Worm (Caenorhabditis elegans) whole organism, young adult: ENCODE results near the gene F22B8.3.

Experiments
- D2030.7 ChIP-seq: fragments of 200-800 bp; sonication (Bioruptor generic); IDR thresholded peaks from 2 replicates; pipeline ENCODE4 v1.3.6; 2022; ENCODE audit warnings: missing genetic modification reagents, missing genetic modification characterization, missing compliant biosample characterization
- F23B12.7 ChIP-seq: sonication (generic microtip); optimal IDR thresholded peaks from 2 replicates; lab custom pipeline; 2017; ENCODE audit warnings: missing genetic modification characterization, mild to moderate bottlenecking, missing compliant biosample characterization, antibody characterized with exemption, moderate library complexity; ENCODE audit not compliant: insufficient read depth
- F39B2.1 ChIP-seq: fragments of 200-800 bp; sonication (Bioruptor generic); IDR thresholded peaks from 2 replicates; pipeline ENCODE4 v1.3.6; 2022; ENCODE audit warnings: missing genetic modification reagents, missing genetic modification characterization, missing compliant biosample characterization
- F49E8.2 ChIP-seq: sonication (generic microtip); optimal IDR thresholded peaks from 3 replicates; lab custom pipeline; 2017; ENCODE audit warnings: missing genetic modification characterization, mild to moderate bottlenecking, missing compliant biosample characterization, antibody characterized with exemption, moderate library complexity; ENCODE audit not compliant: insufficient read depth
- T26A5.8 ChIP-seq: sonication (generic microtip); optimal IDR thresholded peaks from 2 replicates; lab custom pipeline; 2016; ENCODE audit warnings: missing genetic modification characterization, missing compliant biosample characterization
- Y53G8AR.9 ChIP-seq: fragments of 200-800 bp; sonication (Bioruptor generic); conservative IDR thresholded peaks from 2 replicates; pipeline ENCODE4 v1.3.6; 2022; ENCODE audit warnings: missing genetic modification reagents, missing genetic modification characterization, missing compliant biosample characterization
- Y56A3A.18 ChIP-seq: fragments of 200-800 bp; sonication (Bioruptor generic); IDR thresholded peaks from 2 replicates; pipeline ENCODE4 v1.3.6; 2022; ENCODE audit warnings: missing genetic modification reagents, missing genetic modification characterization, missing compliant biosample characterization
- Y79H2A.3 ChIP-seq: fragments of 200-800 bp; sonication (Bioruptor generic); conservative IDR thresholded peaks from 2 replicates; pipeline ENCODE4 v1.3.6; 2022; ENCODE audit warnings: missing genetic modification reagents, missing genetic modification characterization, missing compliant biosample characterization
- Y95B8A.8 ChIP-seq: fragments of 200-800 bp; sonication (Bioruptor generic); IDR thresholded peaks from 2 replicates; pipeline ENCODE4 v1.3.6; 2022; ENCODE audit warnings: missing genetic modification reagents, missing genetic modification characterization, missing compliant biosample characterization
- aptf-3 ChIP-seq: fragments of 200-800 bp; sonication (Bioruptor generic); IDR thresholded peaks from 2 replicates; pipeline ENCODE4 v1.3.6; 2022; ENCODE audit warnings: missing genetic modification characterization, missing compliant biosample characterization
- atf-7 ChIP-seq: sonication (generic microtip); optimal IDR thresholded peaks from 2 replicates; lab custom pipeline; 2017; ENCODE audit warnings: mild to moderate bottlenecking, missing genetic modification characterization, missing compliant biosample characterization
- cebp-1 ChIP-seq, 2 experiments: fragments of 200-800 bp in 1 of 2; sonication (Bioruptor generic) in 1 of 2; sonication (generic microtip) in 1 of 2; IDR thresholded peaks in 1 of 2; optimal IDR thresholded peaks in 1 of 2; 2 replicates each; pipeline versions ENCODE4 v1.3.6 to Lab custom; 2017 to 2022; ENCODE audit warnings: missing compliant biosample characterization in 2 of 2, missing genetic modification characterization in 2 of 2, mild to moderate bottlenecking in 1 of 2, missing genetic modification reagents in 1 of 2, moderate library complexity in 1 of 2
- cebp-2 ChIP-seq: fragments of 200-800 bp; sonication (Bioruptor generic); IDR thresholded peaks from 2 replicates; pipeline ENCODE4 v1.3.6; 2022; ENCODE audit warnings: missing genetic modification characterization, missing compliant biosample characterization
- chd-7 ChIP-seq: sonication (generic microtip); optimal IDR thresholded peaks from 2 replicates; lab custom pipeline; 2016; ENCODE audit warnings: mild to moderate bottlenecking, missing genetic modification characterization, moderate library complexity, missing compliant biosample characterization
- dpl-1 ChIP-seq: fragments of 150-350 bp; optimal IDR thresholded peaks from 2 replicates; lab custom pipeline; 2014; ENCODE audit warnings: missing biosample characterization, missing genetic modification reagents, missing genetic modification characterization
- egl-44 ChIP-seq: fragments of 200-800 bp; sonication (Bioruptor generic); IDR thresholded peaks from 2 replicates; pipeline ENCODE4 v1.3.6; 2022; ENCODE audit warnings: missing genetic modification reagents, missing genetic modification characterization, missing compliant biosample characterization
- fkh-3 ChIP-seq: sonication (generic microtip); optimal IDR thresholded peaks from 2 replicates; lab custom pipeline; 2016; ENCODE audit warnings: mild to moderate bottlenecking, missing genetic modification characterization, missing compliant biosample characterization
- hlh-12 ChIP-seq: sonication (generic microtip); optimal IDR thresholded peaks from 2 replicates; lab custom pipeline; 2016; ENCODE audit warnings: missing genetic modification characterization, missing compliant biosample characterization
- hlh-26 ChIP-seq: fragments of 200-800 bp; sonication (Bioruptor generic); conservative IDR thresholded peaks from 2 replicates; pipeline ENCODE4 v1.3.6; 2022; ENCODE audit warnings: missing genetic modification reagents, missing genetic modification characterization, missing compliant biosample characterization
- hmg-20 ChIP-seq: fragments of 200-800 bp; sonication (Bioruptor generic); IDR thresholded peaks from 2 replicates; pipeline ENCODE4 v1.3.6; 2022; ENCODE audit warnings: missing genetic modification reagents, missing genetic modification characterization, missing compliant biosample characterization
- lag-1 ChIP-seq: fragments of 200-800 bp; sonication (Bioruptor generic); IDR thresholded peaks from 2 replicates; pipeline ENCODE4 v1.3.6; 2022; ENCODE audit warnings: missing genetic modification reagents, missing genetic modification characterization, missing compliant biosample characterization
- lin-35 ChIP-seq, 3 experiments: fragments of 150-350 bp in 2 of 3; sonication (generic microtip) in 1 of 3; optimal IDR thresholded peaks; 2 replicates each; lab custom pipeline; 2014 to 2018; ENCODE audit warnings: missing biosample characterization in 3 of 3, missing genetic modification characterization in 3 of 3, missing genetic modification reagents in 3 of 3
- lin-40 ChIP-seq: sonication (generic microtip); optimal IDR thresholded peaks from 2 replicates; lab custom pipeline; 2016; ENCODE audit warnings: missing genetic modification characterization, mild to moderate bottlenecking, missing compliant biosample characterization, missing genotype, missing genetic modification reagents
- madf-10 ChIP-seq: sonication (generic microtip); optimal IDR thresholded peaks from 2 replicates; lab custom pipeline; 2016; ENCODE audit warnings: mild to moderate bottlenecking, missing genetic modification characterization, missing compliant biosample characterization
- madf-8 ChIP-seq: fragments of 200-800 bp; sonication (Bioruptor generic); conservative IDR thresholded peaks from 2 replicates; pipeline ENCODE4 v1.3.6; 2022; ENCODE audit warnings: missing genetic modification reagents, missing genetic modification characterization, missing compliant biosample characterization
- nfyb-1 ChIP-seq: fragments of 200-800 bp; sonication (Bioruptor generic); IDR thresholded peaks from 2 replicates; pipeline ENCODE4 v1.3.6; 2022; ENCODE audit warnings: missing genetic modification reagents, missing genetic modification characterization, missing compliant biosample characterization
- nhr-80 ChIP-seq: sonication (generic microtip); optimal IDR thresholded peaks from 2 replicates; lab custom pipeline; 2016; ENCODE audit warnings: missing genetic modification characterization, missing compliant biosample characterization
- nhr-90 ChIP-seq: sonication (generic microtip); optimal IDR thresholded peaks from 2 replicates; lab custom pipeline; 2016; ENCODE audit warnings: missing genotype, mild to moderate bottlenecking, missing genetic modification characterization, missing compliant biosample characterization
- sea-2 ChIP-seq: fragments of 200-800 bp; sonication (Bioruptor generic); IDR thresholded peaks from 2 replicates; pipeline ENCODE4 v1.3.6; 2022; ENCODE audit warnings: missing genetic modification characterization, missing compliant biosample characterization
- snpc-1.3 ChIP-seq: sonication (generic microtip); optimal IDR thresholded peaks from 2 replicates; lab custom pipeline; 2017; ENCODE audit warnings: missing genetic modification characterization, mild to moderate bottlenecking, missing compliant biosample characterization, antibody characterized with exemption, moderate library complexity, missing genotype, missing genetic modification reagents; ENCODE audit not compliant: insufficient read depth
- snpc-3.4 ChIP-seq: sonication (generic microtip); optimal IDR thresholded peaks from 2 replicates; lab custom pipeline; 2017; ENCODE audit warnings: missing genetic modification characterization, mild to moderate bottlenecking, missing compliant biosample characterization, antibody characterized with exemption, moderate library complexity, missing genotype, missing genetic modification reagents
- tbx-9 ChIP-seq: sonication (generic microtip); optimal IDR thresholded peaks from 2 replicates; lab custom pipeline; 2016; ENCODE audit warnings: borderline replicate concordance, missing genetic modification characterization, inconsistent platforms, missing compliant biosample characterization
- unc-62 ChIP-seq: fragments of 150-350 bp; optimal IDR thresholded peaks from 2 replicates; lab custom pipeline; 2014; ENCODE audit warnings: missing biosample characterization, missing genetic modification reagents, missing genetic modification characterization
- zim-3 ChIP-seq: sonication (generic microtip); optimal IDR thresholded peaks from 2 replicates; lab custom pipeline; 2017; ENCODE audit warnings: mild to moderate bottlenecking, missing genetic modification characterization, moderate library complexity, missing compliant biosample characterization
- ztf-25 ChIP-seq: fragments of 200-800 bp; sonication (Bioruptor generic); IDR thresholded peaks from 2 replicates; pipeline ENCODE4 v1.3.6; 2022; ENCODE audit warnings: missing genetic modification reagents, missing genetic modification characterization, missing compliant biosample characterization
- ztf-28 ChIP-seq: fragments of 200-800 bp; sonication (Bioruptor generic); IDR thresholded peaks from 2 replicates; pipeline ENCODE4 v1.3.6; 2022; ENCODE audit warnings: missing genetic modification reagents, missing genetic modification characterization, missing compliant biosample characterization

F22B8.3 gene

DNA sequence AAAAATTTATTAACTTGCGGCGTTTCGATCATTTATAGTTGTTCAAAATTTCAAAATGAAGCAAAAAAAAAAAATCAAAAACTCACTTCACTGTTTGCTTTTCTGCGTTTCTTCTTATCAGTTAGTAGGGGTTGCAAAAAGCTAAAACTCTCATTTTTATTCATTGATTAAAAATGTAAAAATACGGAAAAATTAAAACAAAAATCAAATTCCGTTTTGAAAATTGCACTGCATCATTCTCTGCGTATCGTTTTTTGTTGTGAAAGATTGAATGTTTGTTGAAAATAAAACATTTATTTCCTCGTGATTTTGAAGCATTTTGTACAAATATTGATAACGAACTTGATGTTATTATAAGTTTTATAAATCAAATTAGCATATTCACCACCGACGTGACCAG lies 38.3 kb downstream of the F22B8.3 start:
- TF ChIP-seq dpl-1 (GFP tag; lab: Kevin White, UChicago) (no peak), cebp-1 (GFP tag; IDR thresholded peaks at IDR 0.05; lab: Robert Waterston, UW) (no peak), cebp-1 (tag; optimal IDR thresholded peaks at IDR 0.05; lab: Kevin White, UChicago) (peak; percentile 29), T26A5.8 (tag; lab: Kevin White, UChicago) (no peak), sea-2 (GFP tag; lab: Robert Waterston, UW) (no peak), snpc-3.4 (tag; lab: Kevin White, UChicago) (no peak), lag-1 (GFP tag; lab: Robert Waterston, UW) (no peak), nhr-80 (tag; lab: Kevin White, UChicago) (peak; percentile 31), atf-7 (tag; lab: Kevin White, UChicago) (no peak)

DNA sequence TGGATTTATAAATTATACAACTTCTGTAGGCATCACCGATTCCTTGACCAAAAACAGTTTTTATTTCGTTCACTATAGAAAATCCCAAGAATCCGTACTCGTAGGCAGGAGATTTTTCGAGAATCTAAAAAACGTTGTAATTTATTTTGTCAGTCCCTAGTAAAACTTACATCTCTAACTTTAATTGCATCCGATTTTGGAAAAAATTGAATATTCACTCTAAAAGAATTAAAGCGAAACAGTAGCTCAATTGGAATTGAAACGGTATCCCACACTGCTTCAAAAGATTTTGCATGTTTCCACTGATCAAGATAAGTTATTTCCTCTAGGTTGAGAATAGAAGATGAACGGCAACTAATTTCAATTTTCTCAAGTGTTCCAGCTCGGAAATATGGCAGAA lies 40.5 kb downstream of the F22B8.3 start, which contains the start of gene fbxa-142:
Gene fbxa-142 (minus strand): TSS at position 101 of the 400 bp plus-strand sequence.
- TF ChIP-seq lin-40 (no peak), ztf-25 (GFP tag; lab: Robert Waterston, UW) (no peak), zim-3 (no peak), ztf-28 (GFP tag; lab: Robert Waterston, UW) (no peak), madf-10 (tag; lab: Kevin White, UChicago) (no peak), F39B2.1 (GFP tag; lab: Robert Waterston, UW) (no peak), hlh-26 (GFP tag; lab: Robert Waterston, UW) (no peak), cebp-2 (GFP tag; lab: Robert Waterston, UW) (no peak), snpc-3.4 (tag; lab: Kevin White, UChicago) (no peak), tbx-9 (no peak), Y79H2A.3 (GFP tag; lab: Robert Waterston, UW) (no peak), unc-62 (GFP tag; lab: Kevin White, UChicago) (no peak), chd-7 (no peak), lin-35 (GFP tag; optimal IDR thresholded peaks at IDR 0.05; lab: Kevin White, UChicago) (no peak), egl-44 (GFP tag; lab: Robert Waterston, UW) (no peak), Y95B8A.8 (GFP tag; lab: Robert Waterston, UW) (no peak), nfyb-1 (GFP tag; lab: Robert Waterston, UW) (no peak), fkh-3 (tag; lab: Kevin White, UChicago) (no peak), aptf-3 (GFP tag; lab: Robert Waterston, UW) (no peak), sea-2 (GFP tag; lab: Robert Waterston, UW) (no peak)

DNA sequence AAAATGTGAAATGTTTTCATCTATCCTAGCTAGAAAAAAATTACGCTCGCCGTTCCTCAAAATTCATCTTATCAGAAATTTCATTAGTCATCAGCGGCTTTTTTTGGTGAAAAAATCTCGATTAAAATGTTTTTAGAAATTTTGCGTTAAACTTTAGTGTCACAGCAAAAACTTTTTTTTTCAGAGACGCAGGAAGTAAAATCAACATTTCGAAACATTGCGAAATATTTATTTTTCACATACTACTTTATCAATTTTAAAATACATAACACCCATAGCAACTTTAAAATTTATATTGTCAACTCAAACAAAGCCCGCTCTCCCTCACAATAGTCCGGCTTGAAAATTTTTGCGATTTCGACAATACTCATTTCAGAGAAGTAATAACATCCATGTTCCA lies 41.4 kb downstream of the F22B8.3 start:
- TF ChIP-seq Y56A3A.18 = no peak
- peak; percentile 76; the same call in 1 of the 2 replicates for TF ChIP-seq cebp-1 (GFP tag; IDR thresholded peaks at IDR 0.05; lab: Robert Waterston, UW)
- peak; percentile 95 for TF ChIP-seq cebp-1 (tag; optimal IDR thresholded peaks at IDR 0.05; lab: Kevin White, UChicago)
- no peak for TF ChIP-seq Y53G8AR.9
- TF ChIP-seq snpc-1.3 = no peak
- no peak for TF ChIP-seq nfyb-1 (GFP tag; lab: Robert Waterston, UW)
- TF ChIP-seq, all 124 proteins: peak for 1

DNA sequence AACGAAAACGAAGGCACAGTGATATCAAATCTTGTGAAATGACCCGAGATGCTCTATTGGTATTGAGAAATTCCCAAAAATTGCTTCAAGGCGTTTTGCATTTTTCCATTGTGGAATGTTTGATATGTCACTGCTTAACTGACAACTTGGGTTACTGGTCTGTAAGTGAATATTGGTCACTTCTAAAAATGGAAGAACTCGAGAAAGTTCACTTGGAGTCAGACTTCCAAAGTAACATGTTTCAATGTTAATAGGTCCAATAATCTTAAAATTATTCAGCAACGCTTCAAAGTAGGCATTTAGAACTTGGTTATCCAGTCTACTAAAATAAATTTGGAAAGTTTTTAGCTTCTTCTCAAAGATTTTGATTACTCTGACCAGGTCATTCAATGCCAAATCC lies 41.9 kb downstream of the F22B8.3 start, which contains the start of gene fbxa-144:
Gene fbxa-144 (minus strand): TSS at position 101 of the 400 bp plus-strand sequence.
- TF ChIP-seq nhr-90 (tag; lab: Kevin White, UChicago) (no peak), D2030.7 (GFP tag; lab: Robert Waterston, UW) (no peak), F23B12.7 (tag; lab: Kevin White, UChicago) (no peak), hlh-12 (tag; lab: Kevin White, UChicago) (no peak), ztf-25 (GFP tag; lab: Robert Waterston, UW) (no peak), hmg-20 (no peak), madf-8 (GFP tag; lab: Robert Waterston, UW) (no peak), F49E8.2 (no peak)
- TF ChIP-seq, all 124 proteins: peak for 0
